Fruit fly (Drosophila melanogaster) whole organism, wandering third instar larva: ENCODE data around the gene CG45012.

Experiments used
- Abd-B ChIP-seq: fragments of >200 bp; optimal IDR thresholded peaks from 2 replicates; lab custom pipeline; 2017; ENCODE audit warnings: missing biosample characterization, missing genetic modification characterization
- CrebA ChIP-seq: fragments of 200-800 bp; sonication (Bioruptor generic); optimal IDR thresholded peaks from 2 replicates; lab custom pipeline; 2016; ENCODE audit warnings: missing biosample characterization, mild to moderate bottlenecking, missing genetic modification characterization, borderline replicate concordance
- Jra ChIP-seq: sonication (Bioruptor generic); optimal IDR thresholded peaks from 2 replicates; lab custom pipeline; 2016; ENCODE audit warnings: missing biosample characterization, missing genetic modification characterization
- dsf ChIP-seq: sonication (Bioruptor generic); optimal IDR thresholded peaks from 2 replicates; lab custom pipeline; 2016; ENCODE audit warnings: missing biosample characterization, missing genetic modification characterization, borderline replicate concordance
- ey ChIP-seq: fragments of 200-800 bp; sonication (Bioruptor generic); optimal IDR thresholded peaks from 2 replicates; lab custom pipeline; 2016; ENCODE audit warnings: missing biosample characterization, missing genetic modification characterization
- h ChIP-seq: fragments of 200-800 bp; sonication (Bioruptor generic); optimal IDR thresholded peaks from 3 replicates; lab custom pipeline; 2016; ENCODE audit warnings: missing biosample characterization, mild to moderate bottlenecking, missing genetic modification characterization
- psq ChIP-seq: fragments of 200-800 bp; sonication (Bioruptor generic); optimal IDR thresholded peaks from 3 replicates; lab custom pipeline; 2017; ENCODE audit warnings: missing biosample characterization, mild to moderate bottlenecking, missing genetic modification characterization, moderate library complexity
- usp ChIP-seq: fragments of >200 bp; optimal IDR thresholded peaks from 2 replicates; lab custom pipeline; 2017; ENCODE audit warnings: missing biosample characterization, missing genetic modification characterization

dm6 chr2L:11841538-11841937 is 7.1 kb downstream of the CG45012 start:
- TF ChIP-seq h (GFP tag; lab: Kevin White, UChicago) (no peak), usp (GFP tag; lab: Kevin White, UChicago) (no peak), ey (no peak), psq (GFP tag; lab: Kevin White, UChicago) (no peak), Abd-B (GFP tag; lab: Kevin White, UChicago) (no peak), CrebA (GFP tag; lab: Kevin White, UChicago) (no peak), dsf (GFP tag; lab: Kevin White, UChicago) (no peak), Jra (GFP tag; lab: Kevin White, UChicago) (no peak)
